Fruit fly (Drosophila melanogaster) whole organism: ENCODE measurements around the gene CG31467.

Experiments
- CG8478 ChIP-seq: fragments of >200 bp; optimal IDR thresholded peaks from 2 replicates; lab custom pipeline; 2018; ENCODE audit warnings: inconsistent platforms
- Dll ChIP-seq: fragments of >200 bp; optimal IDR thresholded peaks from 2 replicates; lab custom pipeline; 2017
- EcR ChIP-seq, 2 experiments: fragments of >200 bp; optimal IDR thresholded peaks; 2 replicates each; lab custom pipeline; 2017; ENCODE audit warnings: missing biosample characterization in 2 of 2, missing genetic modification characterization in 2 of 2, missing genetic modification reagents in 2 of 2
- pan ChIP-seq: fragments of >200 bp; optimal IDR thresholded peaks from 2 replicates; lab custom pipeline; 2017
- psq ChIP-seq: fragments of >200 bp; optimal IDR thresholded peaks from 2 replicates; lab custom pipeline; 2017
- usp ChIP-seq: fragments of >200 bp; optimal IDR thresholded peaks from 2 replicates; lab custom pipeline; 2017; ENCODE audit warnings: missing biosample characterization, missing genetic modification characterization, mixed read lengths

Gene CG31467

DNA sequence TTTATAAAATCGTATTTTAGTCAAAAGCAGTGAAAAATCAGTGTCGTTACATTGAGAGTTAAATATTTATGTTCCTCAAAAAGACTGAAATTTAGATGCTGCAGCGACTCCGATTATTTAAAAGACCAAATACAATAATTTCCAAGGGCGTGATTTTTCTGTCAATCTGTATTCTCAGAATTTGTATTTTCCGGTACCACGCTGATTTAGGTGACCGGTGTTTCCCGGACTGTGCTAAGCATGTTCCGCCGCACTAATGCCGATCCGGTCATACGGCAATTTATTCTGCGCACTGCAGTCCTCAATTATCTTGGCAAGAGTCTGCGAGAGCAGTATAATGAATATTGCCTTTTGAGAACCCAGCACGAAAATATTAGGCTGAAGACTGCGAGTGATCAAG is at the start of gene CG31467, which contains the start of gene CG14684:
Gene CG31467, minus strand, starts transcription at position 101 of the 400 bp plus-strand sequence.
Gene CG14684, plus strand, starts transcription at position 212 of the 400 bp plus-strand sequence.
- no peak for TF ChIP-seq psq
- TF ChIP-seq EcR (GFP tag; optimal IDR thresholded peaks at IDR 0.05; lab: Kevin White, UChicago): no peak
- TF ChIP-seq CG8478 (lab: Kevin White, UChicago): no peak
- no peak for TF ChIP-seq usp (GFP tag; lab: Kevin White, UChicago)
- TF ChIP-seq pan (lab: Kevin White, UChicago): no peak
- no peak for TF ChIP-seq Dll (lab: Kevin White, UChicago)

dm6 chr3R:10755534-10755933 is 48.9 kb upstream of the CG31467 start, which contains the start of gene CG14691:
TSS of gene CG14691 (minus strand) at chr3R:10755634.
- TF ChIP-seq EcR (GFP tag; optimal IDR thresholded peaks at IDR 0.05; lab: Kevin White, UChicago) (no peak), usp (GFP tag; lab: Kevin White, UChicago) (no peak), CG8478 (lab: Kevin White, UChicago) (no peak), psq (no peak), pan (lab: Kevin White, UChicago) (no peak), Dll (lab: Kevin White, UChicago) (no peak)

dm6 chr3R:10751061-10751460 is 44.4 kb upstream of the CG31467 start, which contains the start of gene TkR86C:
TSS of gene TkR86C (minus strand) at chr3R:10751228.
- TF ChIP-seq EcR (GFP tag; optimal IDR thresholded peaks at IDR 0.05; lab: Kevin White, UChicago) (no peak), pan (lab: Kevin White, UChicago) (no peak), CG8478 (lab: Kevin White, UChicago) (no peak), psq (no peak), Dll (lab: Kevin White, UChicago) (no peak), usp (GFP tag; lab: Kevin White, UChicago) (no peak)

dm6 chr3R:10747650-10748049 is 41.0 kb upstream of the CG31467 start:
- TF ChIP-seq psq (no peak), EcR (GFP tag; optimal IDR thresholded peaks at IDR 0.05; lab: Kevin White, UChicago) (no peak), CG8478 (lab: Kevin White, UChicago) (no peak), usp (GFP tag; lab: Kevin White, UChicago) (no peak), pan (lab: Kevin White, UChicago) (no peak), Dll (lab: Kevin White, UChicago) (no peak)

dm6 chr3R:10735857-10736256 is 29.2 kb upstream of the CG31467 start, which contains the start of gene tomboy20:
TSS of gene tomboy20 (minus strand) at chr3R:10735957.
- TF ChIP-seq usp (GFP tag; lab: Kevin White, UChicago): no peak
- no peak for TF ChIP-seq Dll (lab: Kevin White, UChicago)
- TF ChIP-seq pan (lab: Kevin White, UChicago): no peak
- TF ChIP-seq EcR (GFP tag; optimal IDR thresholded peaks at IDR 0.05; lab: Kevin White, UChicago): no peak
- TF ChIP-seq CG8478 (lab: Kevin White, UChicago): no peak
- no peak for TF ChIP-seq psq

- no peak for TF ChIP-seq CG8478 (lab: Kevin White, UChicago)
- no peak for TF ChIP-seq pan (lab: Kevin White, UChicago)
- TF ChIP-seq EcR (GFP tag; optimal IDR thresholded peaks at IDR 0.05; lab: Kevin White, UChicago): no peak
- TF ChIP-seq psq: no peak
- TF ChIP-seq Dll (lab: Kevin White, UChicago): no peak
- no peak for TF ChIP-seq usp (GFP tag; lab: Kevin White, UChicago)
These were observed 20.1 kb upstream of the CG31467 start for dm6 chr3R:10726714-10727113.

DNA sequence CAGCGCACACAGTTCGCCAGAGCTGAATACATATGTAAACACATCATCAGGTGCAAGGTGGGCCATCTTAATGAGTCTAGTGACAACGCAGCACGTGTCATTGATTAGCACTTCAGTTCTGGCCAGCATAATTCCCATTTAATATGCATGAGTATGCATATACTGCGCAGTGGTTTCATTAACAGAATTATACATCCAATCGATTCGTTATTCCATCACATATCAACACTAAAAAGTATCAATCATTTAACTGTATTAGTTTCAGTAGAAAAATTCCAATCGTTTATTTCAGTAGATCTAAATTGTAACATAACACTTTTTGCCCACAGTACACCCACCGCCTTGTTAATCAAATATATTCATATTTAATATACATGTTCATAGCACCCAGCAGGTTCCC is 7.8 kb upstream of the CG31467 start, which contains the start of gene CG4073:
Gene CG4073, plus strand, starts transcription at position 301 of the 400 bp plus-strand sequence.
- TF ChIP-seq EcR (GFP tag; optimal IDR thresholded peaks at IDR 0.05; lab: Kevin White, UChicago) (no peak), usp (GFP tag; lab: Kevin White, UChicago) (no peak), psq (no peak), Dll (lab: Kevin White, UChicago) (no peak), CG8478 (lab: Kevin White, UChicago) (no peak), pan (lab: Kevin White, UChicago) (no peak)

dm6 chr3R:10711148-10711547 is 4.5 kb upstream of the CG31467 start, which contains the start of gene CG14689:
TSS of gene CG14689 (minus strand) at chr3R:10711248.
- no peak for TF ChIP-seq EcR (GFP tag; optimal IDR thresholded peaks at IDR 0.05; lab: Kevin White, UChicago)
- no peak for TF ChIP-seq usp (GFP tag; lab: Kevin White, UChicago)
- no peak for TF ChIP-seq Dll (lab: Kevin White, UChicago)
- no peak for TF ChIP-seq psq
- TF ChIP-seq pan (lab: Kevin White, UChicago): no peak
- no peak for TF ChIP-seq CG8478 (lab: Kevin White, UChicago)

DNA sequence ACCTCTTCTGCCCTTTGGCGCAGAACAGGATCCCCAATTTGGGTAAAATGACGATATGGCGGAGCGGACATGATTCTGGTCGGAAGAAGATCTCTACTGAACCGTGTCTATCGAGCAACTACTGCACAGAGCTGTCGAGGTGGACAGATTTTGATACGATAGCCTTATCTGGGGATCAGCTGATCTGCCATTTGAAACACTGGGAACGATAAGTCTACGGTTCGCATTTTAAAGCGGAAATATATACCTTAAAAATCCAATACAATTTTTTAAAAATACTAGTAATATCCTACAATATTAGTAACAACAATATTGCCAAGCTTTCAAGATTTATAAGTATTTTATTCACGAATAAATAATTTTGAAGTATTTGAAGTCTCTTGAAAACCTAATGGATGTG is 2.6 kb upstream of the CG31467 start, which contains the start of gene CG31373:
Gene CG31373, minus strand, starts transcription at position 101 of the 400 bp plus-strand sequence.
- no peak for TF ChIP-seq EcR (GFP tag; optimal IDR thresholded peaks at IDR 0.05; lab: Kevin White, UChicago)
- TF ChIP-seq pan (lab: Kevin White, UChicago): no peak
- TF ChIP-seq CG8478 (lab: Kevin White, UChicago): no peak
- no peak for TF ChIP-seq usp (GFP tag; lab: Kevin White, UChicago)
- TF ChIP-seq Dll (lab: Kevin White, UChicago): no peak
- TF ChIP-seq psq: no peak

DNA sequence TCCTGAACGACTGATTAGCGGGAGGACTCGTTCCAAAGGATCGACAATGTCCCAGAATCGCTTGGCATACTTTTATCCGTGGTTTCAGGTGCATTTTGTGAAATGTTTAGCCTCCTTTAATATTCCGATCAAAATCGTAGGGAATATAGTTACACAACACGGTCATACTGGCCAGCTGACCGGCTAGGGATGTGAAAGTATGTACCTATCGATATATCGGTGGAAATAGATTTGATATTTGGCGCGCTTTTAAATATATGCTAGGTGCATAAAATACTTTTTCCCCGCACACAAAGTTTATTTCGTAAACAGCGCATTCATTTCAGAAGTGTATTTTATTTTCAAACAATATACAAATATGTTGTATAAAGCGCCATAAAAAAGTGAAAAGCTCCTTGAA is 1.5 kb upstream of the CG31467 start, which contains the start of gene CG31278:
Gene CG31278, minus strand, starts transcription at position 172 of the 400 bp plus-strand sequence.
- no peak for TF ChIP-seq EcR (GFP tag; optimal IDR thresholded peaks at IDR 0.05; lab: Kevin White, UChicago)
- no peak for TF ChIP-seq CG8478 (lab: Kevin White, UChicago)
- no peak for TF ChIP-seq psq
- TF ChIP-seq Dll (lab: Kevin White, UChicago): no peak
- TF ChIP-seq pan (lab: Kevin White, UChicago): no peak

dm6 chr3R:10704975-10705374 is 1.7 kb downstream of the CG31467 start, which contains the start of gene CG31391:
TSS of gene CG31391 (minus strand) at chr3R:10705075.
- TF ChIP-seq usp (GFP tag; lab: Kevin White, UChicago) (no peak), pan (lab: Kevin White, UChicago) (no peak), psq (no peak), Dll (lab: Kevin White, UChicago) (no peak), EcR (GFP tag; optimal IDR thresholded peaks at IDR 0.05; lab: Kevin White, UChicago) (no peak), CG8478 (lab: Kevin White, UChicago) (no peak)
